Worm (Caenorhabditis elegans) whole organism, L1 larva: ENCODE results near the gene arrd-14.

Source experiments
- nhr-11 ChIP-seq: fragments of 150-350 bp; optimal IDR thresholded peaks from 2 replicates; lab custom pipeline; 2014; ENCODE audit warnings: missing biosample characterization, missing genetic modification characterization
- unc-30 ChIP-seq: sonication (generic microtip); optimal IDR thresholded peaks from 2 replicates; lab custom pipeline; 2017; ENCODE audit warnings: missing biosample characterization, missing genetic modification characterization
- unc-62 ChIP-seq: fragments of 150-350 bp; optimal IDR thresholded peaks from 2 replicates; lab custom pipeline; 2014; ENCODE audit warnings: missing biosample characterization, missing genetic modification reagents, missing genetic modification characterization
- ztf-4 ChIP-seq: fragments of 150-350 bp; optimal IDR thresholded peaks from 2 replicates; lab custom pipeline; 2014; ENCODE audit warnings: missing biosample characterization, missing genetic modification characterization

- TF ChIP-seq unc-30 (tag; lab: Kevin White, UChicago), result no peak
- TF ChIP-seq nhr-11 (tag; lab: Kevin White, UChicago), result no peak
- TF ChIP-seq ztf-4 (tag; lab: Kevin White, UChicago), result no peak
- TF ChIP-seq unc-62 (GFP tag; lab: Kevin White, UChicago), result no peak
These were observed 22.7 kb upstream of the arrd-14 start, which contains the start of gene Y54G9A.9 for ce11 chrII:13729416-13729815.
